Worm (Caenorhabditis elegans) whole organism, midembryonic: ENCODE results near the gene T22E5.1.

Experiments
- T22C8.4 ChIP-seq: fragments of 200-800 bp; sonication (Bioruptor generic); IDR thresholded peaks from 2 replicates; pipeline ENCODE4 v1.3.6; 2022; ENCODE audit warnings: missing genetic modification characterization, missing compliant biosample characterization
- cog-1 ChIP-seq: sonication (generic microtip); optimal IDR thresholded peaks from 2 replicates; lab custom pipeline; 2016; ENCODE audit warnings: missing genetic modification characterization, missing compliant biosample characterization
- flt-1 ChIP-seq: fragments of 200-800 bp; sonication (Bioruptor generic); IDR thresholded peaks from 2 replicates; pipeline ENCODE4 v1.3.6; 2022; ENCODE audit warnings: missing genetic modification characterization, missing compliant biosample characterization
- klf-2 ChIP-seq: fragments of 200-800 bp; sonication (Bioruptor generic); conservative IDR thresholded peaks from 2 replicates; pipeline ENCODE4 v1.3.6; 2022; ENCODE audit warnings: missing genetic modification reagents, missing genetic modification characterization, missing compliant biosample characterization
- med-1 ChIP-seq: sonication (generic microtip); optimal IDR thresholded peaks from 2 replicates; lab custom pipeline; 2017; ENCODE audit warnings: missing genetic modification characterization, mild to moderate bottlenecking, missing compliant biosample characterization, antibody characterized with exemption, missing genetic modification reagents; ENCODE audit not compliant: insufficient read depth
- ref-1 ChIP-seq: fragments of 200-800 bp; sonication (Bioruptor generic); conservative IDR thresholded peaks from 2 replicates; pipeline ENCODE4 v1.3.6; 2022; ENCODE audit warnings: missing genetic modification reagents, missing genetic modification characterization, missing compliant biosample characterization
- tab-1 ChIP-seq: fragments of 200-800 bp; sonication (Bioruptor generic); IDR thresholded peaks from 2 replicates; pipeline ENCODE4 v1.3.6; 2022; ENCODE audit warnings: missing genetic modification characterization, missing compliant biosample characterization
- ztf-23 ChIP-seq: fragments of 200-800 bp; sonication (Bioruptor generic); IDR thresholded peaks from 2 replicates; pipeline ENCODE4 v1.3.6; 2022; ENCODE audit warnings: missing genetic modification reagents, missing genetic modification characterization, missing compliant biosample characterization
- ztf-29 ChIP-seq: fragments of 200-800 bp; sonication (Bioruptor generic); IDR thresholded peaks from 2 replicates; pipeline ENCODE4 v1.3.6; 2022; ENCODE audit warnings: missing genetic modification reagents, missing genetic modification characterization, missing compliant biosample characterization

Gene T22E5.1

DNA sequence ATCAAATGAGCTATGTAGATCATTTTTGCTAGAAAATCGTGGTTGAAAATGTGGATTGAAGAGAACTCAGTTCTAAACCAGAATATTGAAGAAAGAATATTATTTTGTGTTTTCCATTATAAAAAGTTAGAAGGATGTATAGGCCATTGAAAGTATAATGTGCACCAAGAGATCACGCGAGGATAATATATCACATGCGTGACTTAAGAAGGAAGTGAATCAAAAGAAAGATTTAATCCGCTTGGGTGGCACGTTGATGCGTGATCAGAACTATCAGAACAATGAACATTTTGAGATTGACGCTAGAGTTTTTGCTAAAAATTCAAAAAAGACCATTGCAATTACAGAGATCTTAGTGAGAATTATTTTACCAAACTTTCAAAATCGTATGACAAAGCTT lies 23.1 kb downstream of the T22E5.1 start:
- TF ChIP-seq klf-2 (no peak), med-1 (no peak), ref-1 (GFP tag; lab: Robert Waterston, UW) (no peak), flt-1 (GFP tag; lab: Robert Waterston, UW) (no peak), cog-1 (no peak), T22C8.4 (GFP tag; lab: Robert Waterston, UW) (no peak), ztf-23 (no peak), ztf-29 (GFP tag; lab: Robert Waterston, UW) (no peak), tab-1 (GFP tag; lab: Robert Waterston, UW) (no peak)

ce11 chrX:6437545-6437944 lies 24.9 kb downstream of the T22E5.1 start, which contains the start of gene K10C2.8:
Gene K10C2.8, minus strand, starts transcription at chrX:6437645.
- TF ChIP-seq klf-2 (no peak), flt-1 (GFP tag; lab: Robert Waterston, UW) (no peak), cog-1 (no peak), tab-1 (GFP tag; lab: Robert Waterston, UW) (no peak), med-1 (no peak), T22C8.4 (GFP tag; lab: Robert Waterston, UW) (no peak)

DNA sequence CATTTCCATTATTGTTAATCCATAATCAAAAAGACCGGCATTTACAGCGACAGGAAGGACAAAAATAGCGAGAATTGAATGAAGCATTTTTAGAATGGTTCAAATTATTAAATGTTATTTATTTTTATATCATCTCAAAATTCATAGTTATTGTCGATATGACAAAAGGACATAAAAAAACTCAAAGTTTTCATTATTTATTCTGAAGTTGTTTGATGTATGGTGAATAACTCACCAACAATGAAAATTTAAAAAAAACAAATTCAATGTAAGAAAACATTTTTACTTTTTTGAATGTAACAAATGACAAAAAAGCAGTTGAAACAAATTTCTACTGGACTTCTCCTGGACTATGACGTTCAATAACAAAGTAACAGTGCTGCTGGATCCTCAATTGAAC lies 27.8 kb downstream of the T22E5.1 start, which contains the start of gene K10C2.14:
Gene K10C2.14 (minus strand): TSS at position 101 of the 400 bp plus-strand sequence.
- TF ChIP-seq ztf-23 = no peak
- no peak for TF ChIP-seq cog-1
- TF ChIP-seq tab-1 (GFP tag; lab: Robert Waterston, UW) = no peak
- TF ChIP-seq ztf-29 (GFP tag; lab: Robert Waterston, UW) = no peak
- no peak for TF ChIP-seq med-1
- no peak for TF ChIP-seq klf-2
- TF ChIP-seq ref-1 (GFP tag; lab: Robert Waterston, UW) = no peak
- no peak for TF ChIP-seq T22C8.4 (GFP tag; lab: Robert Waterston, UW)
- no peak for TF ChIP-seq flt-1 (GFP tag; lab: Robert Waterston, UW)

DNA sequence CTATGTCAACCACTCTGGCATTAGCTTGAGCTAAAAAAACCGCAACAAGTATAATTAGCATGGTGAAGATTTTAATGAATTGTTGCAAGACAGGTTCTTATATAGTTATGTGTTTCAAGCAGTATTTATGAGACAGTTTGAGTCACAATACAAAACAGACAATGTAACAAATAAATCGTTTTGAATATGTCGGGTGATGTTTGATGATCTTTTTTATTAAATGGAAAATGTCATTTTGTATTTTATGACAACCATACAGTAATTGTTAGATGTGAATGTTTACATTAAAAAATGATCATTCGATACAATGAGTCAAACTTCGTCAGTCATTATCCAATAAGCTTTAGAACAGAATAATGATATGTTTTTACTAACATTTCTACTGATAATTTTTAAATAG lies 30.7 kb downstream of the T22E5.1 start, which contains the start of gene K10C2.7:
Gene K10C2.7 (minus strand): TSS at position 101 of the 400 bp plus-strand sequence.
- TF ChIP-seq ztf-29 (GFP tag; lab: Robert Waterston, UW) = no peak
- no peak for TF ChIP-seq klf-2
- no peak for TF ChIP-seq ref-1 (GFP tag; lab: Robert Waterston, UW)
- no peak for TF ChIP-seq flt-1 (GFP tag; lab: Robert Waterston, UW)

DNA sequence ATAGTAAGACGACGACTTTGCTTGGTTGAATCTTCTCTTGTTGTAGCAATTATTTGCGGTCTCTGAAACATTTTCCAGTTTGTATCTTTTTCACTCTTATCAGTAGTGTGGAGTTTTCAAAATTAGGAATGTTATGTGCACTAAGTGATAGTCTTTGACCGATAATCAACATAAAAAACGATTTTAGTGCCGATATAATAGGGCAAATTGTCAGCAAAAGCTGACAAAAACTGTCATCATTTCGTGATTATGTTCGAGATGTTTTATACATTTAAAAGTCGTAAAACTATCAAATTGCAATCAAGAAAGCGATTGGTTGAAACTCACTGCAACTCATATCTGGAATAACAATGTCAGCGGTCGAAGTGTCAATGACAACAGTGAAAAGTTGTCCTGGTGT lies 32.6 kb downstream of the T22E5.1 start:
- TF ChIP-seq cog-1 (no peak), klf-2 (no peak), med-1 (no peak), flt-1 (GFP tag; lab: Robert Waterston, UW) (no peak), T22C8.4 (GFP tag; lab: Robert Waterston, UW) (no peak), tab-1 (GFP tag; lab: Robert Waterston, UW) (no peak), ztf-29 (GFP tag; lab: Robert Waterston, UW) (no peak), ztf-23 (no peak), ref-1 (GFP tag; lab: Robert Waterston, UW) (no peak)

DNA sequence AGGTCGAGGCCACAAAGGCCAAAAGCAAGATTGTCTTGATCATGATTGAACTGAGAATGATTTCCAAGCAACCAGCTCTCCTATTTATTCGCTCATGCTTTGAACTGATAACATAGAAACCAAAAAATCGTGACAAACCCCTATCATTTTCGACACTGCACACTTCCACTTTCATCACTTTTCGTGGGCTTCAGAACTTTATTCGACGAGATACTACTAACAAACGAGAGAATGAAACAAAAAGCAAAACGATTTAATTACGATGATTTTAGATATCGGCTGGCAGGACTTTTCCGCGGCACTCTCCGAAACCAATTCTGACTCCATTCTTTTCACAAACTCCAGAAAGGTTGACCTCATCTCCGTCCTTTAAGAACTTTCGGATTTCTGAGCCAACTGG lies 33.9 kb downstream of the T22E5.1 start, which contains the start of gene asp-14:
Gene asp-14 (minus strand): TSS at position 101 of the 400 bp plus-strand sequence.
- TF ChIP-seq ztf-29 (GFP tag; lab: Robert Waterston, UW) (no peak), ztf-23 (no peak), ref-1 (GFP tag; lab: Robert Waterston, UW) (no peak), tab-1 (GFP tag; lab: Robert Waterston, UW) (no peak)

DNA sequence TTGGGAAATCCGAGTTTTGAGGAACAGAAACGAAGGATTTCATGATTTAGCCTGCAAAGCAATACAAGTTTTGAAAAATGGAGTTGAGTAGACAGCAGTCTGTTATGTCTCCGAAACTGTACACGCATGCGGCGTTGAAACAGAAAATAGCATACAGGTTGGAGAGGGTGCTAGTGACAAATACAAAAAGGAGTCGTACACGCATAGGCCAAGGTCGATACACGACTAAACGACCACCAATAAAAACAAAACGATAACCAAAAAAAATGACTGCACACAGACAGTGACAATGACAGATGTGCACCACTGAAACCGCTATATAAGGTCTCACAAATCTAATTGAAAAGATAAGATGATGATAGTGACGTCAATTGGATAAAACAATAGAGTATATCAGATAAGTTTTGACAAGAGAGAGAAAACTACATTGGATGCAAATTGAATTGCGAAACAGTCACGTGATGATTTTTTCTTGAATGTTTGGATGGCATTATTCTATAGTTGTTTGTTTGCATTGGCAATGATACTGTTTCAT lies 36.3 kb downstream of the T22E5.1 start, which contains the start of gene fah-1:
Gene fah-1 (minus strand): TSS at position 51 of the 535 bp plus-strand sequence.
- no peak for TF ChIP-seq med-1
- TF ChIP-seq ztf-29 (GFP tag; lab: Robert Waterston, UW) = no peak
- no peak for TF ChIP-seq ztf-23
- no peak for TF ChIP-seq flt-1 (GFP tag; lab: Robert Waterston, UW)
- no peak for TF ChIP-seq tab-1 (GFP tag; lab: Robert Waterston, UW)
- TF ChIP-seq klf-2 = no peak
- TF ChIP-seq ref-1 (GFP tag; lab: Robert Waterston, UW) = no peak

- TF ChIP-seq ref-1 (GFP tag; lab: Robert Waterston, UW) = no peak
- no peak for TF ChIP-seq ztf-29 (GFP tag; lab: Robert Waterston, UW)
- no peak for TF ChIP-seq med-1
- TF ChIP-seq klf-2 = no peak
- no peak for TF ChIP-seq ztf-23
- no peak for TF ChIP-seq flt-1 (GFP tag; lab: Robert Waterston, UW)
These were observed 38.3 kb downstream of the T22E5.1 start, which contains the start of the genes grl-6 and K10C2.6 for ce11 chrX:6450839-6451491. Gene grl-6, minus strand, starts transcription at chrX:6450939. Gene K10C2.6, plus strand, starts transcription at chrX:6451441.

DNA sequence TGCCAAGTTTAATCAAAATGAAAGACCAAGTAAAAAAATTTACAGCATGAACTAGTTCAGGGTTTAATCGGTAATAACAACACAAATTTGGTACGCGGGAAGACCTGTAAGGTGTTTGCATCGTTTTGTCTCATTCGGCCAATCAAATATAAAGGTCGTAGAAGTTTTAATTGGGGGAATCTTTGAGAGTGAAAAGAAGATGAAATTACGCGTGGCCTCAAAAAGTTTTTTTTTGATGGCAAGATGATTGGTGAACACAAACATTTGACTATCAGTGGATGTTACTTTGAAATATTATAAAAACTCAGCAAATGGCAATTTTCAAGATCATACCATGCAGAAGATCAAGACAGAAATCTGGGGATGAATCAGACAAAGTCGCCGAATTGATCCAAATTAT lies 42.5 kb downstream of the T22E5.1 start, which contains the start of gene nas-33:
Gene nas-33 (minus strand): TSS at position 101 of the 400 bp plus-strand sequence.
- TF ChIP-seq tab-1 (GFP tag; lab: Robert Waterston, UW) (no peak), T22C8.4 (GFP tag; lab: Robert Waterston, UW) (no peak), flt-1 (GFP tag; lab: Robert Waterston, UW) (no peak), ztf-29 (GFP tag; lab: Robert Waterston, UW) (no peak), ztf-23 (no peak), ref-1 (GFP tag; lab: Robert Waterston, UW) (no peak), med-1 (no peak)

DNA sequence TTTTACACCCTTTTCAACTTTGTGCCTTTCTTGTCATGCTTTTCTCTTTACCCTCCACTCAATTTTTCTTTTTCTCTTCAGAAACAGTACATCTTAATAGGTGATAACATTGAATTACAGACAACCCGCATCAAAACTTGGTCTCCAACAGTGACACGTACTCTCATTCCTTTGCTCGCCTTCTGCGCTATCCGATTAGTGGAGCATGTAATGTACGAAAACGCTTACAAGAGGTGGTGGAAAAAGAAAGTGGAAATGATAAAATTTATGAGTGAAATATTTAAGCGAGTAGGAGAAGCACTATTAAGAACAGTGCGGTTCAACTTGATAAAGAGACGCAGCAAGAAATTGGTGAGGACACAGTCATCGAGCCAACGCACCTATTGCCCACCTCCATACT lies 43.9 kb downstream of the T22E5.1 start, which contains the start of gene pept-1:
Gene pept-1 (plus strand): TSS at position 306 of the 400 bp plus-strand sequence.
- no peak for TF ChIP-seq T22C8.4 (GFP tag; lab: Robert Waterston, UW)
- no peak for TF ChIP-seq med-1
- TF ChIP-seq ref-1 (GFP tag; lab: Robert Waterston, UW) = no peak
- TF ChIP-seq ztf-23 = no peak
